Worm (Caenorhabditis elegans) whole organism, L4 larva: ENCODE data around the gene Y61A9LA.1.
A peak's percentile ranks its signal among the peaks of the same experiment; 100 is the strongest.

Experiments used
- F10B5.3 ChIP-seq: sonication (generic microtip); optimal IDR thresholded peaks from 2 replicates; lab custom pipeline; 2016; ENCODE audit warnings: mild to moderate bottlenecking, missing genetic modification characterization, missing compliant biosample characterization
- F26F4.8 ChIP-seq: fragments of 200-800 bp; sonication (Bioruptor generic); conservative IDR thresholded peaks from 2 replicates; pipeline ENCODE4 v1.3.6; 2022; ENCODE audit warnings: missing genetic modification characterization, missing compliant biosample characterization
- F37D6.2 ChIP-seq: sonication (generic microtip); optimal IDR thresholded peaks from 2 replicates; lab custom pipeline; 2016; ENCODE audit warnings: mild to moderate bottlenecking, missing genetic modification characterization, missing compliant biosample characterization
- F49E8.2 ChIP-seq: sonication (generic microtip); optimal IDR thresholded peaks from 2 replicates; lab custom pipeline; 2016; ENCODE audit warnings: missing compliant biosample characterization, mild to moderate bottlenecking, missing genetic modification characterization, borderline replicate concordance
- T20F7.1 ChIP-seq: fragments of 200-800 bp; sonication (Bioruptor generic); optimal IDR thresholded peaks from 2 replicates; lab custom pipeline; 2018; ENCODE audit warnings: mild to moderate bottlenecking, missing genetic modification characterization, missing compliant biosample characterization
- T26A8.4 ChIP-seq: fragments of 200-800 bp; sonication (Bioruptor generic); IDR thresholded peaks from 2 replicates; pipeline ENCODE4 v1.3.6; 2022; ENCODE audit warnings: missing genetic modification characterization, missing compliant biosample characterization
- aly-2 ChIP-seq: sonication (generic microtip); optimal IDR thresholded peaks from 2 replicates; lab custom pipeline; 2018; ENCODE audit warnings: missing biosample characterization, missing genetic modification characterization
- ceh-82 ChIP-seq: sonication (generic microtip); optimal IDR thresholded peaks from 2 replicates; lab custom pipeline; 2017; ENCODE audit warnings: missing biosample characterization, missing genetic modification characterization
- daf-16 ChIP-seq, 3 experiments: sonication (generic microtip); optimal IDR thresholded peaks; 2 replicates each; lab custom pipeline; 2016 to 2017; ENCODE audit warnings: missing genetic modification characterization in 3 of 3, missing genetic modification reagents in 3 of 3, mild to moderate bottlenecking in 2 of 3, missing compliant biosample characterization in 2 of 3, missing biosample characterization in 1 of 3, moderate library complexity in 1 of 3
- dpl-1 ChIP-seq: fragments of 150-350 bp; optimal IDR thresholded peaks from 2 replicates; lab custom pipeline; 2014; ENCODE audit warnings: missing biosample characterization, missing genetic modification reagents, missing genetic modification characterization
- duxl-1 ChIP-seq: sonication (generic microtip); optimal IDR thresholded peaks from 2 replicates; lab custom pipeline; 2016; ENCODE audit warnings: mild to moderate bottlenecking, missing genetic modification characterization, moderate library complexity, missing compliant biosample characterization; ENCODE audit not compliant: poor library complexity
- dve-1 ChIP-seq: sonication (generic microtip); optimal IDR thresholded peaks from 2 replicates; lab custom pipeline; 2017; ENCODE audit warnings: antibody characterized with exemption, mild to moderate bottlenecking, missing genetic modification characterization, missing compliant biosample characterization; ENCODE audit not compliant: insufficient read depth
- egl-43 ChIP-seq: fragments of 200-800 bp; sonication (Bioruptor generic); IDR thresholded peaks from 2 replicates; pipeline ENCODE4 v1.3.6; 2022; ENCODE audit warnings: missing genetic modification reagents, missing genetic modification characterization, missing compliant biosample characterization
- hlh-30 ChIP-seq: sonication (generic microtip); optimal IDR thresholded peaks from 2 replicates; lab custom pipeline; 2017; ENCODE audit warnings: antibody characterized with exemption, mild to moderate bottlenecking, missing genetic modification characterization, missing compliant biosample characterization; ENCODE audit not compliant: insufficient read depth
- lin-13 ChIP-seq: fragments of 150-350 bp; optimal IDR thresholded peaks from 2 replicates; lab custom pipeline; 2014; ENCODE audit warnings: missing biosample characterization, missing genetic modification reagents, missing genetic modification characterization
- lin-38 ChIP-seq: fragments of 200-800 bp; sonication (Bioruptor generic); IDR thresholded peaks from 2 replicates; pipeline ENCODE4 v1.3.6; 2022; ENCODE audit warnings: missing genetic modification reagents, missing genetic modification characterization, missing compliant biosample characterization
- lsy-2 ChIP-seq, 2 experiments: fragments of 150-350 bp in 1 of 2; sonication (generic microtip) in 1 of 2; optimal IDR thresholded peaks; 2 replicates each; lab custom pipeline; 2014 to 2017; ENCODE audit warnings: missing biosample characterization in 2 of 2, missing genetic modification characterization in 2 of 2
- madf-5 ChIP-seq, 2 experiments: fragments of 200-800 bp; sonication (Bioruptor generic); IDR thresholded peaks; 2 replicates each; pipeline ENCODE4 v1.3.6; 2022; ENCODE audit warnings: missing compliant biosample characterization in 2 of 2, missing genetic modification characterization in 2 of 2
- mdl-1 ChIP-seq, 2 experiments: fragments of 150-350 bp in 1 of 2; sonication (generic microtip) in 1 of 2; optimal IDR thresholded peaks; 2 replicates each; lab custom pipeline; 2014 to 2017; ENCODE audit warnings: missing biosample characterization in 2 of 2, missing genetic modification characterization in 2 of 2
- mdt-29 ChIP-seq: fragments of 200-800 bp; sonication (Bioruptor generic); IDR thresholded peaks from 2 replicates; pipeline ENCODE4 v1.3.6; 2022; ENCODE audit warnings: missing genetic modification reagents, missing genetic modification characterization, missing compliant biosample characterization
- mep-1 ChIP-seq: fragments of 150-350 bp; sonication (generic microtip); optimal IDR thresholded peaks from 3 replicates; lab custom pipeline; 2014; ENCODE audit warnings: missing biosample characterization, missing genetic modification characterization
- nhr-102 ChIP-seq: sonication (generic microtip); optimal IDR thresholded peaks from 2 replicates; lab custom pipeline; 2016; ENCODE audit warnings: mild to moderate bottlenecking, missing genetic modification characterization, moderate library complexity, missing compliant biosample characterization
- nhr-11 ChIP-seq: fragments of 150-350 bp; optimal IDR thresholded peaks from 2 replicates; lab custom pipeline; 2014; ENCODE audit warnings: missing biosample characterization, missing genetic modification characterization
- nhr-28 ChIP-seq: fragments of 150-350 bp; optimal IDR thresholded peaks from 2 replicates; lab custom pipeline; 2014; ENCODE audit warnings: missing biosample characterization, missing genetic modification characterization
- nhr-41 ChIP-seq: fragments of 200-800 bp; sonication (Bioruptor generic); IDR thresholded peaks from 2 replicates; pipeline ENCODE4 v1.3.6; 2022; ENCODE audit warnings: missing genetic modification reagents, missing genetic modification characterization, missing compliant biosample characterization
- nhr-48 ChIP-seq: sonication (generic microtip); optimal IDR thresholded peaks from 2 replicates; lab custom pipeline; 2016; ENCODE audit warnings: mild to moderate bottlenecking, missing genetic modification characterization, missing compliant biosample characterization
- nhr-77 ChIP-seq: fragments of 150-350 bp; optimal IDR thresholded peaks from 2 replicates; lab custom pipeline; 2014; ENCODE audit warnings: missing biosample characterization, missing genetic modification characterization
- php-3 ChIP-seq: fragments of 200-800 bp; sonication (Bioruptor generic); IDR thresholded peaks from 2 replicates; pipeline ENCODE4 v1.3.6; 2022; ENCODE audit warnings: missing genetic modification reagents, missing genetic modification characterization, missing compliant biosample characterization
- pqm-1 ChIP-seq: sonication (generic microtip); optimal IDR thresholded peaks from 2 replicates; lab custom pipeline; 2017; ENCODE audit warnings: missing biosample characterization, missing genetic modification characterization
- rbr-2 ChIP-seq: sonication (generic microtip); optimal IDR thresholded peaks from 2 replicates; lab custom pipeline; 2016; ENCODE audit warnings: missing genotype, missing genetic modification characterization, missing compliant biosample characterization
- saeg-2 ChIP-seq: fragments of 200-800 bp; sonication (Bioruptor generic); IDR thresholded peaks from 2 replicates; pipeline ENCODE4 v1.3.6; 2022; ENCODE audit warnings: missing genetic modification reagents, missing genetic modification characterization, missing compliant biosample characterization
- sdz-12 ChIP-seq: fragments of 200-800 bp; sonication (Bioruptor generic); optimal IDR thresholded peaks from 2 replicates; lab custom pipeline; 2018; ENCODE audit warnings: mild to moderate bottlenecking, missing genetic modification characterization, missing compliant biosample characterization
- snpc-1.2 ChIP-seq: fragments of 200-800 bp; sonication (Bioruptor generic); IDR thresholded peaks from 2 replicates; pipeline ENCODE4 v1.3.6; 2022; ENCODE audit warnings: missing genetic modification reagents, missing genetic modification characterization, missing compliant biosample characterization
- snpc-4 ChIP-seq: fragments of 150-350 bp; optimal IDR thresholded peaks from 2 replicates; lab custom pipeline; 2014; ENCODE audit warnings: missing biosample characterization, missing genetic modification characterization
- unc-130 ChIP-seq: sonication (generic microtip); optimal IDR thresholded peaks from 2 replicates; lab custom pipeline; 2016; ENCODE audit warnings: missing genetic modification reagents, missing genetic modification characterization, missing compliant biosample characterization
- zag-1 ChIP-seq: fragments of 150-350 bp; optimal IDR thresholded peaks from 2 replicates; lab custom pipeline; 2014; ENCODE audit warnings: missing biosample characterization, missing genetic modification characterization
- ztf-7 ChIP-seq: fragments of 150-350 bp; optimal IDR thresholded peaks from 2 replicates; lab custom pipeline; 2014; ENCODE audit warnings: missing biosample characterization, missing genetic modification characterization

Gene Y61A9LA.1

DNA sequence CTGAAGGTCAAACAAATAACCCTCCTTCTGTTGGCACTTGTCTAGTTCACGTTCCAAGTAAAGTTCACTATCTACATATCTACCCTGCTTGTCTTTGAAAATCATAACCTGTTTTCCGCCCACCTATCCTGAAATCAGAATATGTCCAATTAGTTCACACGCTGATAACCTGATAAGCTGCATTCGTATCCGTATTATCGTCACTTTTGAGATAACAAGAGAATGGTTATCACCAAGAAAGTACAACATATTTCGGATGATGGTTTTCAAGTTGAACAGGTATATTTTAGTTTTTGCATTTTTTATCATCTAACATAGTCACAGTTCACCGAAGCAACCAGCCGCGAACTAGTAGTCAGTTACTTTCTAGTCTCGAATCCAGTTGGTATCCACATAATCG is 5.7 kb downstream of the Y61A9LA.1 start:
- TF ChIP-seq pqm-1 (tag; lab: Kevin White, UChicago), result no peak
- no peak for TF ChIP-seq lin-13 (GFP tag; lab: Kevin White, UChicago)
- TF ChIP-seq F10B5.3 (tag; lab: Kevin White, UChicago), result no peak
- no peak for TF ChIP-seq sdz-12 (GFP tag; lab: Kevin White, UChicago)
- TF ChIP-seq F49E8.2, result no peak
- no peak for TF ChIP-seq dve-1 (tag; lab: Kevin White, UChicago)
- no peak for TF ChIP-seq daf-16 (GFP tag; optimal IDR thresholded peaks at IDR 0.05; lab: Kevin White, UChicago)
- no peak for TF ChIP-seq daf-16 (tag; optimal IDR thresholded peaks at IDR 0.05; lab: Kevin White, UChicago)
- TF ChIP-seq T20F7.1 (GFP tag; lab: Kevin White, UChicago), result no peak
- TF ChIP-seq php-3 (GFP tag; lab: Robert Waterston, UW), result no peak
- no peak for TF ChIP-seq zag-1
- no peak for TF ChIP-seq snpc-4 (tag; lab: Kevin White, UChicago)
- TF ChIP-seq F26F4.8 (GFP tag; lab: Robert Waterston, UW), result no peak
- TF ChIP-seq aly-2 (tag; lab: Kevin White, UChicago), result no peak
- no peak for TF ChIP-seq egl-43 (GFP tag; lab: Robert Waterston, UW)
- no peak for TF ChIP-seq rbr-2 (tag; lab: Kevin White, UChicago)
- no peak for TF ChIP-seq dpl-1

DNA sequence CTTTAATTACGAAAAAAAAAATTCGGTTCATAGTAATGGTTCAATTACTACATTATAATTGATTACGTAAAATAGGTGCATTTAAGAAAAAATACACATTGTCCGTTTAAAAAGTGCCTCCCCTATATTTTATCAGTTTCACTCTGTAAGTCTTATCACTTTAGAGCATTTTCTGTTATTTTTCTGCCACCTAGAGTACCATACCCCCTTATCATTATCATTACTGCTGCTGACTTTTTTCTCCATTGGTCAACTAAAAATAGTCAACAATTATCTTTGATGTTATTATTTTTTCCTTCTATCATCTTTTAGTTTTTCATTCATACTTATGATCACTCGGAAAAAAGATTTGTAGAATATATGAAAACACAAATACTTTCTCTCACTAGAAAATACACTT is 13.4 kb downstream of the Y61A9LA.1 start:
- TF ChIP-seq pqm-1 (tag; lab: Kevin White, UChicago) (peak; percentile 76), snpc-1.2 (GFP tag; lab: Robert Waterston, UW) (no peak), daf-16 (GFP tag; optimal IDR thresholded peaks at IDR 0.05; lab: Kevin White, UChicago) (no peak), daf-16 (tag; optimal IDR thresholded peaks at IDR 0.05; lab: Kevin White, UChicago) (peak; percentile 68), F37D6.2 (no peak), zag-1 (no peak), lsy-2 (tag; optimal IDR thresholded peaks at IDR 0.05; lab: Kevin White, UChicago) (no peak), nhr-28 (tag; lab: Kevin White, UChicago) (peak; percentile 45), nhr-48 (tag; lab: Kevin White, UChicago) (no peak), unc-130 (GFP tag; lab: Kevin White, UChicago) (no peak), ceh-82 (tag; lab: Kevin White, UChicago) (no peak), duxl-1 (no peak), dve-1 (tag; lab: Kevin White, UChicago) (peak; percentile 10), F26F4.8 (GFP tag; lab: Robert Waterston, UW) (no peak), snpc-4 (tag; lab: Kevin White, UChicago) (no peak)

- TF ChIP-seq mdt-29 (GFP tag; lab: Robert Waterston, UW) (no peak), F26F4.8 (GFP tag; lab: Robert Waterston, UW) (no peak), T26A8.4 (GFP tag; lab: Robert Waterston, UW) (no peak), F49E8.2 (no peak), ztf-7 (no peak), nhr-11 (no peak)
Measured at ce11 chrV:4599225-4599624, 14.1 kb downstream of the Y61A9LA.1 start.

- TF ChIP-seq madf-5 (GFP tag; IDR thresholded peaks at IDR 0.05; lab: Robert Waterston, UW), result 0 out of 4 replicates have a peak, but pooled peaks of 1 of the 2 experiments have one; percentile 41
- TF ChIP-seq nhr-41 (GFP tag; lab: Robert Waterston, UW), result no peak
Measured at ce11 chrV:4606828-4607227, 21.7 kb downstream of the Y61A9LA.1 start, which contains the start of gene txt-6. txt-6 (minus strand) TSS chrV:4606928.

ce11 chrV:4615802-4616201 is 30.7 kb downstream of the Y61A9LA.1 start, which contains the start of the genes Y61A9LA.10 and F54D11.4:
Y61A9LA.10 (minus strand) TSS chrV:4615817.
F54D11.4 (plus strand) TSS chrV:4616151.
- TF ChIP-seq mep-1 (tag; lab: Kevin White, UChicago) (peak; percentile 66), nhr-77 (tag; lab: Kevin White, UChicago) (peak; percentile 52), F49E8.2 (no peak), mdl-1 (tag; optimal IDR thresholded peaks at IDR 0.05; lab: Kevin White, UChicago) (no peak), lsy-2 (tag; optimal IDR thresholded peaks at IDR 0.05; lab: Kevin White, UChicago) (peak in 1 of 2 experiments; percentile 83), dpl-1 (peak; percentile 72), F37D6.2 (peak; percentile 22), nhr-11 (no peak), hlh-30 (peak; percentile 27), ztf-7 (peak; percentile 54), nhr-102 (tag; lab: Kevin White, UChicago) (peak; percentile 51), saeg-2 (GFP tag; lab: Robert Waterston, UW) (no peak), F10B5.3 (tag; lab: Kevin White, UChicago) (peak; percentile 9), lin-38 (GFP tag; lab: Robert Waterston, UW) (peak; percentile 69), rbr-2 (tag; lab: Kevin White, UChicago) (peak; percentile 50), dve-1 (tag; lab: Kevin White, UChicago) (peak; percentile 52)
